Worm (Caenorhabditis elegans) whole organism, L1 larva: ENCODE results near the gene F28F9.2.

Experiments used
- C34B4.2 ChIP-seq: sonication (generic microtip); optimal IDR thresholded peaks from 2 replicates; lab custom pipeline; 2017; ENCODE audit warnings: mild to moderate bottlenecking, missing genetic modification characterization, missing compliant biosample characterization
- F16B12.6 ChIP-seq: fragments of 150-350 bp; optimal IDR thresholded peaks from 2 replicates; lab custom pipeline; 2014; ENCODE audit warnings: missing biosample characterization, missing genetic modification characterization
- Y116A8C.19 ChIP-seq: sonication (generic microtip); optimal IDR thresholded peaks from 2 replicates; lab custom pipeline; 2016; ENCODE audit warnings: missing compliant biosample characterization, missing genetic modification characterization, borderline replicate concordance
- alr-1 ChIP-seq: fragments of 200-800 bp; sonication (Bioruptor generic); optimal IDR thresholded peaks from 2 replicates; lab custom pipeline; 2018; ENCODE audit warnings: borderline replicate concordance, mild to moderate bottlenecking, missing genetic modification characterization, missing compliant biosample characterization
- blmp-1 ChIP-seq: fragments of 150-350 bp; optimal IDR thresholded peaks from 2 replicates; lab custom pipeline; 2014; ENCODE audit warnings: missing biosample characterization, missing genetic modification characterization
- ceh-63 ChIP-seq: fragments of 200-800 bp; sonication (Bioruptor generic); optimal IDR thresholded peaks from 2 replicates; lab custom pipeline; 2018; ENCODE audit warnings: mild to moderate bottlenecking, missing genetic modification characterization, missing compliant biosample characterization
- ceh-8 ChIP-seq: fragments of 200-800 bp; sonication (Bioruptor generic); optimal IDR thresholded peaks from 2 replicates; lab custom pipeline; 2018; ENCODE audit warnings: mild to moderate bottlenecking, missing genetic modification characterization, moderate library complexity, missing compliant biosample characterization
- ceh-82 ChIP-seq, 3 experiments: fragments of 150-350 bp in 1 of 3; sonication (generic microtip) in 2 of 3; optimal IDR thresholded peaks; 2 replicates each; lab custom pipeline; 2014 to 2017; ENCODE audit warnings: missing biosample characterization in 3 of 3, missing genetic modification characterization in 3 of 3
- ceh-88 ChIP-seq: fragments of 200-800 bp; sonication (Bioruptor generic); IDR thresholded peaks from 2 replicates; pipeline ENCODE4 v1.3.6; 2022; ENCODE audit warnings: missing genetic modification characterization, missing compliant biosample characterization
- ceh-90 ChIP-seq: sonication (generic microtip); optimal IDR thresholded peaks from 2 replicates; lab custom pipeline; 2016; ENCODE audit warnings: missing genetic modification characterization, missing compliant biosample characterization
- ces-1 ChIP-seq: fragments of 150-350 bp; optimal IDR thresholded peaks from 2 replicates; lab custom pipeline; 2014; ENCODE audit warnings: missing biosample characterization, missing genetic modification reagents, missing genetic modification characterization
- dpl-1 ChIP-seq, 3 experiments: fragments of 150-350 bp in 2 of 3; sonication (generic microtip) in 1 of 3; optimal IDR thresholded peaks; 2 replicates each; lab custom pipeline; 2014 to 2017; ENCODE audit warnings: missing biosample characterization in 3 of 3, missing genetic modification characterization in 3 of 3, missing genetic modification reagents in 3 of 3
- efl-1 ChIP-seq, 4 experiments: fragments of 150-350 bp; optimal IDR thresholded peaks in 3 of 4; peaks in 1 of 4; 1 replicate in 1 of 4; 2 replicates in 3 of 4; lab custom pipeline; 2014; ENCODE audit warnings: missing biosample characterization in 2 of 4, missing genetic modification characterization in 2 of 4, missing genetic modification reagents in 2 of 4
- egl-27 ChIP-seq, 2 experiments: fragments of 150-350 bp in 1 of 2; sonication (generic microtip); optimal IDR thresholded peaks; 3 replicates each; lab custom pipeline; 2017 to 2018; ENCODE audit warnings: missing biosample characterization in 2 of 2, missing genetic modification characterization in 2 of 2, missing genetic modification reagents in 2 of 2
- ets-5 ChIP-seq: fragments of 200-800 bp; sonication (Bioruptor generic); IDR thresholded peaks from 2 replicates; pipeline ENCODE4 v1.3.6; 2022; ENCODE audit warnings: missing genetic modification characterization, missing compliant biosample characterization
- fkh-10 ChIP-seq: sonication (generic microtip); optimal IDR thresholded peaks from 2 replicates; lab custom pipeline; 2017; ENCODE audit warnings: missing biosample characterization, missing genetic modification reagents, missing genetic modification characterization
- fkh-4 ChIP-seq: sonication (generic microtip); optimal IDR thresholded peaks from 2 replicates; lab custom pipeline; 2016; ENCODE audit warnings: missing compliant biosample characterization, missing genetic modification characterization, borderline replicate concordance
- fkh-8 ChIP-seq: sonication (generic microtip); optimal IDR thresholded peaks from 2 replicates; lab custom pipeline; 2016; ENCODE audit warnings: mild to moderate bottlenecking, missing genetic modification characterization, missing compliant biosample characterization
- grh-1 ChIP-seq: fragments of 200-800 bp; sonication (Bioruptor generic); IDR thresholded peaks from 2 replicates; pipeline ENCODE4 v1.3.6; 2022; ENCODE audit warnings: missing genetic modification reagents, missing genetic modification characterization, missing compliant biosample characterization
- hpl-2 ChIP-seq: fragments of 150-350 bp; optimal IDR thresholded peaks from 2 replicates; lab custom pipeline; 2014; ENCODE audit warnings: missing biosample characterization, missing genetic modification reagents, missing genetic modification characterization
- irx-1 ChIP-seq: sonication (generic microtip); optimal IDR thresholded peaks from 2 replicates; lab custom pipeline; 2016; ENCODE audit warnings: missing genetic modification characterization, missing compliant biosample characterization
- isw-1 ChIP-seq: fragments of 200-800 bp; sonication (Bioruptor generic); IDR thresholded peaks from 2 replicates; pipeline ENCODE4 v1.3.6; 2022; ENCODE audit warnings: missing genetic modification characterization, missing compliant biosample characterization
- jun-1 ChIP-seq: fragments of 150-350 bp; optimal IDR thresholded peaks from 2 replicates; lab custom pipeline; 2014; ENCODE audit warnings: missing biosample characterization, missing genetic modification reagents, missing genetic modification characterization
- lin-13 ChIP-seq: fragments of 150-350 bp; optimal IDR thresholded peaks from 2 replicates; lab custom pipeline; 2014; ENCODE audit warnings: missing biosample characterization, missing genetic modification reagents, missing genetic modification characterization
- lin-15B ChIP-seq: fragments of 150-350 bp; sonication (generic microtip); optimal IDR thresholded peaks from 3 replicates; lab custom pipeline; 2014; ENCODE audit warnings: missing biosample characterization, missing genetic modification characterization
- lin-35 ChIP-seq, 2 experiments: fragments of 150-350 bp; optimal IDR thresholded peaks; 2 replicates each; lab custom pipeline; 2014; ENCODE audit warnings: missing biosample characterization in 2 of 2, missing genetic modification characterization in 2 of 2, missing genetic modification reagents in 2 of 2
- lin-39 ChIP-seq: fragments of 150-350 bp; optimal IDR thresholded peaks from 2 replicates; lab custom pipeline; 2014; ENCODE audit warnings: missing biosample characterization, missing genetic modification reagents, missing genetic modification characterization
- lsy-2 ChIP-seq, 2 experiments: fragments of 150-350 bp; optimal IDR thresholded peaks; 2 replicates each; lab custom pipeline; 2014; ENCODE audit warnings: missing biosample characterization in 2 of 2, missing genetic modification characterization in 2 of 2
- mab-9 ChIP-seq: fragments of 200-800 bp; sonication (Bioruptor generic); IDR thresholded peaks from 2 replicates; pipeline ENCODE4 v1.3.6; 2022; ENCODE audit warnings: missing genetic modification reagents, missing genetic modification characterization, missing compliant biosample characterization
- mdl-1 ChIP-seq, 2 experiments: fragments of 150-350 bp; optimal IDR thresholded peaks; 2 replicates each; lab custom pipeline; 2014 to 2017; ENCODE audit warnings: missing biosample characterization in 2 of 2, missing genetic modification characterization in 2 of 2, inconsistent platforms in 1 of 2
- mep-1 ChIP-seq: fragments of 150-350 bp; optimal IDR thresholded peaks from 2 replicates; lab custom pipeline; 2014; ENCODE audit warnings: missing biosample characterization, missing genetic modification characterization
- nhr-11 ChIP-seq: fragments of 150-350 bp; optimal IDR thresholded peaks from 2 replicates; lab custom pipeline; 2014; ENCODE audit warnings: missing biosample characterization, missing genetic modification characterization
- nhr-12 ChIP-seq: sonication (generic microtip); optimal IDR thresholded peaks from 2 replicates; lab custom pipeline; 2017; ENCODE audit warnings: missing biosample characterization, missing genetic modification characterization
- nhr-19 ChIP-seq: fragments of 200-800 bp; sonication (Bioruptor generic); conservative IDR thresholded peaks from 2 replicates; pipeline ENCODE4 v1.3.6; 2022; ENCODE audit warnings: missing genetic modification characterization, missing compliant biosample characterization
- nhr-20 ChIP-seq: sonication (generic microtip); optimal IDR thresholded peaks from 2 replicates; lab custom pipeline; 2016; ENCODE audit warnings: mild to moderate bottlenecking, missing genetic modification characterization, missing compliant biosample characterization
- nhr-237 ChIP-seq: fragments of 150-350 bp; optimal IDR thresholded peaks from 2 replicates; lab custom pipeline; 2014; ENCODE audit warnings: missing biosample characterization, missing genetic modification characterization
- nhr-28 ChIP-seq: fragments of 150-350 bp; optimal IDR thresholded peaks from 2 replicates; lab custom pipeline; 2014; ENCODE audit warnings: missing biosample characterization, missing genetic modification characterization
- nhr-71 ChIP-seq: sonication (generic microtip); optimal IDR thresholded peaks from 2 replicates; lab custom pipeline; 2016; ENCODE audit warnings: mild to moderate bottlenecking, missing genetic modification characterization, moderate library complexity, missing compliant biosample characterization
- pag-3 ChIP-seq: sonication (generic microtip); optimal IDR thresholded peaks from 2 replicates; lab custom pipeline; 2017; ENCODE audit warnings: missing genetic modification characterization, mild to moderate bottlenecking, missing compliant biosample characterization, antibody characterized with exemption, borderline replicate concordance; ENCODE audit not compliant: insufficient read depth
- pqm-1 ChIP-seq: sonication (generic microtip); optimal IDR thresholded peaks from 3 replicates; lab custom pipeline; 2017; ENCODE audit warnings: missing biosample characterization, missing genetic modification characterization
- rnt-1 ChIP-seq: sonication (generic microtip); optimal IDR thresholded peaks from 2 replicates; lab custom pipeline; 2016; ENCODE audit warnings: mild to moderate bottlenecking, missing genetic modification characterization, moderate library complexity, missing compliant biosample characterization
- snpc-4 ChIP-seq: fragments of 150-350 bp; optimal IDR thresholded peaks from 2 replicates; lab custom pipeline; 2014; ENCODE audit warnings: missing biosample characterization, missing genetic modification characterization
- sptf-1 ChIP-seq: fragments of 150-350 bp; optimal IDR thresholded peaks from 2 replicates; lab custom pipeline; 2014; ENCODE audit warnings: missing biosample characterization, missing genetic modification characterization
- tlp-1 ChIP-seq: fragments of 150-350 bp; optimal IDR thresholded peaks from 2 replicates; lab custom pipeline; 2014; ENCODE audit warnings: missing biosample characterization, missing genetic modification characterization
- unc-130 ChIP-seq: fragments of 150-350 bp; optimal IDR thresholded peaks from 2 replicates; lab custom pipeline; 2017; ENCODE audit warnings: missing biosample characterization, missing genetic modification characterization, inconsistent platforms
- unc-30 ChIP-seq: sonication (generic microtip); optimal IDR thresholded peaks from 2 replicates; lab custom pipeline; 2017; ENCODE audit warnings: missing biosample characterization, missing genetic modification characterization
- unc-62 ChIP-seq: fragments of 150-350 bp; optimal IDR thresholded peaks from 2 replicates; lab custom pipeline; 2014; ENCODE audit warnings: missing biosample characterization, missing genetic modification reagents, missing genetic modification characterization
- unc-98 ChIP-seq: fragments of 200-800 bp; sonication (Bioruptor generic); IDR thresholded peaks from 2 replicates; pipeline ENCODE4 v1.3.6; 2022; ENCODE audit warnings: missing genetic modification characterization, missing compliant biosample characterization
- vab-15 ChIP-seq: sonication (generic microtip); optimal IDR thresholded peaks from 2 replicates; lab custom pipeline; 2017; ENCODE audit warnings: missing genotype, mild to moderate bottlenecking, missing genetic modification characterization, missing compliant biosample characterization
- xbp-1 ChIP-seq: sonication (generic microtip); optimal IDR thresholded peaks from 2 replicates; lab custom pipeline; 2016; ENCODE audit warnings: missing genetic modification characterization, missing compliant biosample characterization
- zag-1 ChIP-seq: fragments of 150-350 bp; optimal IDR thresholded peaks from 2 replicates; lab custom pipeline; 2014; ENCODE audit warnings: missing biosample characterization, missing genetic modification characterization
- zip-4 ChIP-seq: fragments of 200-800 bp; sonication (Bioruptor generic); optimal IDR thresholded peaks from 2 replicates; lab custom pipeline; 2018; ENCODE audit warnings: mild to moderate bottlenecking, missing genetic modification characterization, moderate library complexity, missing compliant biosample characterization
- ztf-4 ChIP-seq: fragments of 150-350 bp; optimal IDR thresholded peaks from 2 replicates; lab custom pipeline; 2014; ENCODE audit warnings: missing biosample characterization, missing genetic modification characterization

The F28F9.2 gene

ce11 chrIV:3875260-3875659, 35.7 kb downstream of the F28F9.2 start (continued):
- no peak for TF ChIP-seq ceh-90
- TF ChIP-seq ceh-82 (tag; optimal IDR thresholded peaks at IDR 0.05; lab: Kevin White, UChicago) = peak in 2 of 3 experiments; percentile 15 to 42
- no peak for TF ChIP-seq nhr-237 (tag; lab: Kevin White, UChicago)
- TF ChIP-seq unc-62 = no peak
- TF ChIP-seq jun-1 (tag; lab: Kevin White, UChicago) = peak; percentile 70
- no peak for TF ChIP-seq unc-130
- TF ChIP-seq lsy-2 (tag; optimal IDR thresholded peaks at IDR 0.05; lab: Kevin White, UChicago) = peak in 1 of 2 experiments; percentile 38
- 0 out of 2 replicates have a peak, but pooled peaks have one; percentile 15 for TF ChIP-seq unc-98 (GFP tag; lab: Robert Waterston, UW)
- TF ChIP-seq efl-1 (optimal IDR thresholded peaks at IDR 0.05; lab: Kevin White, UChicago) = peak; percentile 30 to 33
- TF ChIP-seq efl-1 (GFP tag; optimal IDR thresholded peaks at IDR 0.05 in 1 of 2; lab: Kevin White, UChicago) = peak; percentile 15 to 79
- no peak for TF ChIP-seq pqm-1 (tag; lab: Kevin White, UChicago)
- TF ChIP-seq lin-13 = no peak
- TF ChIP-seq Y116A8C.19 (tag; lab: Kevin White, UChicago) = no peak
- TF ChIP-seq zag-1 = no peak
- TF ChIP-seq rnt-1 (tag; lab: Kevin White, UChicago) = peak; percentile 39
- no peak for TF ChIP-seq ets-5 (GFP tag; lab: Robert Waterston, UW)
- TF ChIP-seq ztf-4 (tag; lab: Kevin White, UChicago) = no peak
- no peak for TF ChIP-seq C34B4.2 (tag; lab: Kevin White, UChicago)
- no peak for TF ChIP-seq nhr-28 (tag; lab: Kevin White, UChicago)
- no peak for TF ChIP-seq pag-3 (tag; lab: Kevin White, UChicago)
- no peak for TF ChIP-seq fkh-4 (tag; lab: Kevin White, UChicago)
- no peak for TF ChIP-seq F16B12.6
- TF ChIP-seq mep-1 (tag; lab: Kevin White, UChicago) = peak; percentile 9
- TF ChIP-seq vab-15 (tag; lab: Kevin White, UChicago) = no peak
- TF ChIP-seq egl-27 (tag; optimal IDR thresholded peaks at IDR 0.05; lab: Kevin White, UChicago) = no peak
- peak in 2 of 3 experiments; percentile 15 to 25 for TF ChIP-seq dpl-1 (GFP tag; optimal IDR thresholded peaks at IDR 0.05; lab: Kevin White, UChicago)
- TF ChIP-seq ceh-8 = no peak
- no peak for TF ChIP-seq alr-1 (tag; lab: Kevin White, UChicago)
- TF ChIP-seq lin-39 (tag; lab: Kevin White, UChicago) = no peak
- TF ChIP-seq grh-1 (GFP tag; lab: Robert Waterston, UW) = no peak
- TF ChIP-seq hpl-2 (GFP tag; lab: Kevin White, UChicago) = no peak
- TF ChIP-seq nhr-20 = no peak
- no peak for TF ChIP-seq fkh-8 (tag; lab: Kevin White, UChicago)
- no peak for TF ChIP-seq nhr-71
- no peak for TF ChIP-seq xbp-1 (tag; lab: Kevin White, UChicago)
- TF ChIP-seq lin-35 (GFP tag; optimal IDR thresholded peaks at IDR 0.05; lab: Kevin White, UChicago) = peak; percentile 5 to 16
- no peak for TF ChIP-seq unc-30 (tag; lab: Kevin White, UChicago)
- no peak for TF ChIP-seq tlp-1 (tag; lab: Kevin White, UChicago)
- TF ChIP-seq irx-1 (tag; lab: Kevin White, UChicago) = no peak
- TF ChIP-seq ceh-88 = no peak
- no peak for TF ChIP-seq nhr-11
- TF ChIP-seq mab-9 (GFP tag; lab: Robert Waterston, UW) = 0 out of 2 replicates have a peak, but pooled peaks have one; percentile 26
- TF ChIP-seq snpc-4 = no peak
- TF ChIP-seq lin-15B (tag; lab: Kevin White, UChicago) = no peak
- no peak for TF ChIP-seq nhr-12 (tag; lab: Kevin White, UChicago)
- TF ChIP-seq blmp-1 (tag; lab: Kevin White, UChicago) = peak; percentile 14
- no peak for TF ChIP-seq fkh-10 (GFP tag; lab: Kevin White, UChicago)
- TF ChIP-seq mdl-1 (tag; optimal IDR thresholded peaks at IDR 0.05; lab: Kevin White, UChicago) = peak in 1 of 2 experiments; percentile 39
- no peak for TF ChIP-seq ceh-63 (GFP tag; lab: Kevin White, UChicago)
- no peak for TF ChIP-seq ces-1 (GFP tag; lab: Kevin White, UChicago)
- TF ChIP-seq zip-4 = no peak
- no peak for TF ChIP-seq sptf-1 (tag; lab: Kevin White, UChicago)
- TF ChIP-seq nhr-19 (GFP tag; lab: Robert Waterston, UW) = no peak
- no peak for TF ChIP-seq isw-1 (GFP tag; lab: Robert Waterston, UW)
